Fruit fly (Drosophila melanogaster) whole organism, pupa: ENCODE data around the gene Usp1.
A peak's percentile ranks its signal among the peaks of the same experiment; 100 is the strongest.

Experiments used
- CG10348 ChIP-seq: fragments of 200-800 bp; sonication (Bioruptor generic); IDR thresholded peaks from 2 replicates; pipeline ENCODE4 v1.3.6; 2022; ENCODE audit warnings: missing biosample characterization, missing genetic modification characterization
- CG12605 ChIP-seq: fragments of 200-800 bp; sonication (Bioruptor generic); IDR thresholded peaks from 2 replicates; pipeline ENCODE4 v1.3.6; 2022; ENCODE audit warnings: missing biosample characterization, missing genetic modification characterization
- CG13204 ChIP-seq: fragments of 200-800 bp; sonication (Bioruptor generic); optimal IDR thresholded peaks from 2 replicates; lab custom pipeline; 2018; ENCODE audit warnings: missing biosample characterization, mild to moderate bottlenecking, missing genetic modification characterization, moderate library complexity
- CG14655 ChIP-seq: fragments of 200-800 bp; sonication (Bioruptor generic); optimal IDR thresholded peaks from 3 replicates; lab custom pipeline; 2017; ENCODE audit warnings: mild to moderate bottlenecking, missing biosample characterization, missing genetic modification reagents, missing genetic modification characterization
- CG15710 ChIP-seq: fragments of 200-800 bp; sonication (Bioruptor generic); optimal IDR thresholded peaks from 2 replicates; lab custom pipeline; 2018; ENCODE audit warnings: missing biosample characterization, mild to moderate bottlenecking, missing genetic modification characterization, moderate library complexity
- CG17806 ChIP-seq: fragments of 200-800 bp; sonication (Bioruptor generic); optimal IDR thresholded peaks from 2 replicates; lab custom pipeline; 2018; ENCODE audit warnings: missing biosample characterization, mild to moderate bottlenecking, missing genetic modification characterization, moderate library complexity
- CG32121 ChIP-seq: fragments of 200-800 bp; sonication (Bioruptor generic); IDR thresholded peaks from 2 replicates; pipeline ENCODE4 v1.3.6; 2022; ENCODE audit warnings: missing biosample characterization, missing genetic modification characterization
- CG34367 ChIP-seq: fragments of 200-800 bp; sonication (Bioruptor generic); optimal IDR thresholded peaks from 2 replicates; lab custom pipeline; 2018; ENCODE audit warnings: missing biosample characterization, mild to moderate bottlenecking, missing genetic modification characterization
- CG4496 ChIP-seq: fragments of 200-800 bp; sonication (Bioruptor generic); IDR thresholded peaks from 3 replicates; pipeline ENCODE4 v1.3.6; 2022; ENCODE audit warnings: missing biosample characterization, missing genetic modification characterization
- CG8159 ChIP-seq: fragments of 200-800 bp; sonication (Bioruptor generic); optimal IDR thresholded peaks from 3 replicates; lab custom pipeline; 2018; ENCODE audit warnings: missing biosample characterization, mild to moderate bottlenecking, missing genetic modification characterization, moderate library complexity
- CG8301 ChIP-seq: fragments of 200-800 bp; sonication (Bioruptor generic); optimal IDR thresholded peaks from 2 replicates; lab custom pipeline; 2018; ENCODE audit warnings: missing biosample characterization, mild to moderate bottlenecking, missing genetic modification characterization
- CG9948 ChIP-seq: fragments of 200-800 bp; sonication (Bioruptor generic); optimal IDR thresholded peaks from 2 replicates; lab custom pipeline; 2018; ENCODE audit warnings: missing biosample characterization, mild to moderate bottlenecking, missing genetic modification characterization, moderate library complexity
- D1 ChIP-seq: fragments of 200-800 bp; sonication (Bioruptor generic); optimal IDR thresholded peaks from 2 replicates; lab custom pipeline; 2018; ENCODE audit warnings: missing biosample characterization, mild to moderate bottlenecking, missing genetic modification characterization, moderate library complexity
- EcR ChIP-seq: fragments of 200-800 bp; sonication (Bioruptor generic); optimal IDR thresholded peaks from 3 replicates; lab custom pipeline; 2019; ENCODE audit warnings: missing biosample characterization, missing genetic modification characterization, mild to moderate bottlenecking, moderate library complexity, missing genetic modification reagents
- Ets98B ChIP-seq: fragments of 200-800 bp; sonication (Bioruptor generic); IDR thresholded peaks from 2 replicates; pipeline ENCODE4 v1.3.6; 2022; ENCODE audit warnings: missing biosample characterization, missing genetic modification characterization
- Pif1A ChIP-seq: fragments of 200-800 bp; sonication (Bioruptor generic); optimal IDR thresholded peaks from 3 replicates; lab custom pipeline; 2016; ENCODE audit warnings: missing biosample characterization, missing genetic modification characterization
- Pif1B ChIP-seq: fragments of 200-800 bp; sonication (Bioruptor generic); optimal IDR thresholded peaks from 3 replicates; lab custom pipeline; 2016; ENCODE audit warnings: missing biosample characterization, missing genetic modification characterization
- Snoo ChIP-seq: fragments of 200-800 bp; sonication (Bioruptor generic); optimal IDR thresholded peaks from 3 replicates; lab custom pipeline; 2017; ENCODE audit warnings: missing biosample characterization, mild to moderate bottlenecking, missing genetic modification characterization, inconsistent platforms
- fd96Ca ChIP-seq: fragments of 200-800 bp; sonication (Bioruptor generic); IDR thresholded peaks from 3 replicates; pipeline ENCODE4 v1.3.6; 2022; ENCODE audit warnings: missing biosample characterization, missing genetic modification characterization
- gl ChIP-seq: fragments of 200-800 bp; sonication (Bioruptor generic); optimal IDR thresholded peaks from 2 replicates; lab custom pipeline; 2018; ENCODE audit warnings: missing biosample characterization, mild to moderate bottlenecking, missing genetic modification characterization
- rn ChIP-seq: fragments of 200-800 bp; sonication (Bioruptor generic); IDR thresholded peaks from 2 replicates; pipeline ENCODE4 v1.3.6; 2022; ENCODE audit warnings: missing biosample characterization, missing genetic modification characterization

Usp1 gene

dm6 chr3R:29199807-29200693, 28.9 kb upstream of the Usp1 start, which contains the start of gene CG11899:
Gene CG11899 (plus strand): TSS chr3R:29200454.
- TF ChIP-seq CG34367 (tag; lab: Kevin White, UChicago) (peak; percentile 56), rn (GFP tag; lab: Robert Waterston, UW) (peak; percentile 59; the same call in 1 of the 2 replicates), Pif1A (GFP tag; lab: Kevin White, UChicago) (peak; percentile 73), CG12605 (peak; percentile 68), gl (tag; lab: Kevin White, UChicago) (peak; percentile 80), CG14655 (peak; percentile 78), Ets98B (GFP tag; lab: Robert Waterston, UW) (peak; percentile 88), CG13204 (GFP tag; lab: Kevin White, UChicago) (peak; percentile 83), CG17806 (tag; lab: Kevin White, UChicago) (peak; percentile 59), CG4496 (GFP tag; lab: Robert Waterston, UW) (peak; percentile 84), Pif1B (GFP tag; lab: Kevin White, UChicago) (peak; percentile 82), CG10348 (GFP tag; lab: Robert Waterston, UW) (no peak), EcR (GFP tag; lab: Kevin White, UChicago) (peak; percentile 99), CG32121 (GFP tag; lab: Robert Waterston, UW) (peak; percentile 69), CG15710 (tag; lab: Kevin White, UChicago) (peak; percentile 55), Snoo (tag; lab: Kevin White, UChicago) (peak; percentile 77), CG8301 (tag; lab: Kevin White, UChicago) (peak; percentile 53), D1 (tag; lab: Kevin White, UChicago) (no peak), CG8159 (tag; lab: Kevin White, UChicago) (peak; percentile 63), CG9948 (tag; lab: Kevin White, UChicago) (peak; percentile 43), fd96Ca (GFP tag; lab: Robert Waterston, UW) (peak; percentile 88)

- TF ChIP-seq fd96Ca (GFP tag; lab: Robert Waterston, UW), result no peak
- no peak for TF ChIP-seq gl (tag; lab: Kevin White, UChicago)
- TF ChIP-seq CG32121 (GFP tag; lab: Robert Waterston, UW), result no peak
- TF ChIP-seq CG15710 (tag; lab: Kevin White, UChicago), result no peak
- no peak for TF ChIP-seq CG14655
- no peak for TF ChIP-seq CG8159 (tag; lab: Kevin White, UChicago)
- TF ChIP-seq CG8301 (tag; lab: Kevin White, UChicago), result no peak
- TF ChIP-seq CG17806 (tag; lab: Kevin White, UChicago), result no peak
- no peak for TF ChIP-seq Pif1A (GFP tag; lab: Kevin White, UChicago)
- TF ChIP-seq D1 (tag; lab: Kevin White, UChicago), result no peak
- no peak for TF ChIP-seq Pif1B (GFP tag; lab: Kevin White, UChicago)
- no peak for TF ChIP-seq CG12605
- TF ChIP-seq CG4496 (GFP tag; lab: Robert Waterston, UW), result no peak
- no peak for TF ChIP-seq CG9948 (tag; lab: Kevin White, UChicago)
- no peak for TF ChIP-seq CG34367 (tag; lab: Kevin White, UChicago)
- no peak for TF ChIP-seq EcR (GFP tag; lab: Kevin White, UChicago)
- no peak for TF ChIP-seq rn (GFP tag; lab: Robert Waterston, UW)
- no peak for TF ChIP-seq Ets98B (GFP tag; lab: Robert Waterston, UW)
Measured at dm6 chr3R:29202418-29202817, 26.5 kb upstream of the Usp1 start, which contains the start of gene Mesh1. Gene Mesh1 (minus strand): TSS chr3R:29202525.

- no peak for TF ChIP-seq Snoo (tag; lab: Kevin White, UChicago)
- TF ChIP-seq CG17806 (tag; lab: Kevin White, UChicago), result no peak
- no peak for TF ChIP-seq Pif1B (GFP tag; lab: Kevin White, UChicago)
- no peak for TF ChIP-seq CG14655
- TF ChIP-seq CG9948 (tag; lab: Kevin White, UChicago), result no peak
- TF ChIP-seq CG32121 (GFP tag; lab: Robert Waterston, UW), result no peak
- TF ChIP-seq gl (tag; lab: Kevin White, UChicago), result no peak
- TF ChIP-seq fd96Ca (GFP tag; lab: Robert Waterston, UW), result no peak
- TF ChIP-seq CG34367 (tag; lab: Kevin White, UChicago), result no peak
- no peak for TF ChIP-seq CG10348 (GFP tag; lab: Robert Waterston, UW)
- no peak for TF ChIP-seq D1 (tag; lab: Kevin White, UChicago)
- no peak for TF ChIP-seq CG4496 (GFP tag; lab: Robert Waterston, UW)
- no peak for TF ChIP-seq Pif1A (GFP tag; lab: Kevin White, UChicago)
- TF ChIP-seq rn (GFP tag; lab: Robert Waterston, UW), result no peak
- no peak for TF ChIP-seq EcR (GFP tag; lab: Kevin White, UChicago)
- no peak for TF ChIP-seq CG8159 (tag; lab: Kevin White, UChicago)
- TF ChIP-seq, all 21 proteins: peak for 0
Measured at dm6 chr3R:29204033-29204432, 24.9 kb upstream of the Usp1 start, which contains the start of gene Cyt-c1L. Gene Cyt-c1L (minus strand): TSS chr3R:29204133.

- 0 out of 2 replicates have a peak, but pooled peaks have one; percentile 30 for TF ChIP-seq rn (GFP tag; lab: Robert Waterston, UW)
- no peak for TF ChIP-seq D1 (tag; lab: Kevin White, UChicago)
- TF ChIP-seq CG10348 (GFP tag; lab: Robert Waterston, UW), result peak; percentile 51; the same call in 1 of the 2 replicates
- peak; percentile 72; the same call in 1 of the 2 replicates for TF ChIP-seq CG32121 (GFP tag; lab: Robert Waterston, UW)
- TF ChIP-seq CG14655, result peak; percentile 67
- TF ChIP-seq CG34367 (tag; lab: Kevin White, UChicago), result peak; percentile 37
- TF ChIP-seq CG4496 (GFP tag; lab: Robert Waterston, UW), result peak; percentile 63; the same call in 2 of the 3 replicates
- TF ChIP-seq CG9948 (tag; lab: Kevin White, UChicago), result peak; percentile 37
- no peak for TF ChIP-seq CG12605
- TF ChIP-seq CG8301 (tag; lab: Kevin White, UChicago), result peak; percentile 56
- TF ChIP-seq CG13204 (GFP tag; lab: Kevin White, UChicago), result no peak
- no peak for TF ChIP-seq Snoo (tag; lab: Kevin White, UChicago)
- TF ChIP-seq CG15710 (tag; lab: Kevin White, UChicago), result peak; percentile 41
- TF ChIP-seq CG8159 (tag; lab: Kevin White, UChicago), result peak; percentile 44
- TF ChIP-seq Ets98B (GFP tag; lab: Robert Waterston, UW), result peak; percentile 67
- TF ChIP-seq Pif1B (GFP tag; lab: Kevin White, UChicago), result peak; percentile 55
- peak; percentile 43 for TF ChIP-seq CG17806 (tag; lab: Kevin White, UChicago)
- TF ChIP-seq fd96Ca (GFP tag; lab: Robert Waterston, UW), result peak; percentile 70; the same call in 2 of the 3 replicates
- peak; percentile 54 for TF ChIP-seq Pif1A (GFP tag; lab: Kevin White, UChicago)
Measured at dm6 chr3R:29204612-29205480, 24.1 kb upstream of the Usp1 start.
